Worm (Caenorhabditis elegans) whole organism, midembryonic: ENCODE results near the gene baf-1.
"Not testable (repeated sequence)": the region's sequence is repeated elsewhere in the genome, so short reads cannot be mapped to it uniquely, and the experiment has no call there.

Experiments used
- T22C8.4 ChIP-seq: fragments of 200-800 bp; sonication (Bioruptor generic); IDR thresholded peaks from 2 replicates; pipeline ENCODE4 v1.3.6; 2022; ENCODE audit warnings: missing genetic modification characterization, missing compliant biosample characterization
- cog-1 ChIP-seq: sonication (generic microtip); optimal IDR thresholded peaks from 2 replicates; lab custom pipeline; 2016; ENCODE audit warnings: missing genetic modification characterization, missing compliant biosample characterization
- flt-1 ChIP-seq: fragments of 200-800 bp; sonication (Bioruptor generic); IDR thresholded peaks from 2 replicates; pipeline ENCODE4 v1.3.6; 2022; ENCODE audit warnings: missing genetic modification characterization, missing compliant biosample characterization
- klf-2 ChIP-seq: fragments of 200-800 bp; sonication (Bioruptor generic); conservative IDR thresholded peaks from 2 replicates; pipeline ENCODE4 v1.3.6; 2022; ENCODE audit warnings: missing genetic modification reagents, missing genetic modification characterization, missing compliant biosample characterization
- med-1 ChIP-seq: sonication (generic microtip); optimal IDR thresholded peaks from 2 replicates; lab custom pipeline; 2017; ENCODE audit warnings: missing genetic modification characterization, mild to moderate bottlenecking, missing compliant biosample characterization, antibody characterized with exemption, missing genetic modification reagents; ENCODE audit not compliant: insufficient read depth
- ref-1 ChIP-seq: fragments of 200-800 bp; sonication (Bioruptor generic); conservative IDR thresholded peaks from 2 replicates; pipeline ENCODE4 v1.3.6; 2022; ENCODE audit warnings: missing genetic modification reagents, missing genetic modification characterization, missing compliant biosample characterization
- tab-1 ChIP-seq: fragments of 200-800 bp; sonication (Bioruptor generic); IDR thresholded peaks from 2 replicates; pipeline ENCODE4 v1.3.6; 2022; ENCODE audit warnings: missing genetic modification characterization, missing compliant biosample characterization
- ztf-23 ChIP-seq: fragments of 200-800 bp; sonication (Bioruptor generic); IDR thresholded peaks from 2 replicates; pipeline ENCODE4 v1.3.6; 2022; ENCODE audit warnings: missing genetic modification reagents, missing genetic modification characterization, missing compliant biosample characterization
- ztf-29 ChIP-seq: fragments of 200-800 bp; sonication (Bioruptor generic); IDR thresholded peaks from 2 replicates; pipeline ENCODE4 v1.3.6; 2022; ENCODE audit warnings: missing genetic modification reagents, missing genetic modification characterization, missing compliant biosample characterization

The baf-1 gene

ce11 chrIII:9467095-9467494 is at the start of gene baf-1:
Gene baf-1, plus strand, starts transcription at chrIII:9467464.
- TF ChIP-seq T22C8.4 (GFP tag; lab: Robert Waterston, UW) (peak; percentile 34; the same call in 1 of the 2 replicates), cog-1 (tag; lab: Kevin White, UChicago) (no peak), ztf-29 (GFP tag; lab: Robert Waterston, UW) (no peak), tab-1 (GFP tag; lab: Robert Waterston, UW) (no peak)

DNA sequence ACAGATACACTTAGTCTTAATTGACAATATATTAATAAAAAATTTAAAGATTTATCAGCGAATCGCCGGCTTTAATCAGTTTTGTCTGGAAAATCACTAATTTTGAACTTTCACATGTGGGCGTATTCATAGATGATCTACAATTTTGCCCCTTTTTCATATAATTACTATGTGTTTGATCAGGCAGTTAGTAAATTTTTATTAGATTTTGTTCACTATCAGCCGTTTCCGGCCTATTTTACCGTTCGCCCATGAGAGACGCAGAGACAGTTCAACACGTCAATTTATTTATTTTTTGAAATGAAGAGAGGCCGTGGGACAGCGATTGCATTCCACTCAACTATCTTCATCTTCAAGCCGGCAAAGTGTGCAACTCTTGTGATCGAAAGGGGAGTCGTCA is 47.0 kb upstream of the baf-1 start, which contains the start of gene T26G10.4:
Gene T26G10.4, plus strand, starts transcription at position 301 of the 400 bp plus-strand sequence.
- TF ChIP-seq T22C8.4, ref-1, tab-1 (GFP tag; lab: Robert Waterston, UW): not testable (repeated sequence)

DNA sequence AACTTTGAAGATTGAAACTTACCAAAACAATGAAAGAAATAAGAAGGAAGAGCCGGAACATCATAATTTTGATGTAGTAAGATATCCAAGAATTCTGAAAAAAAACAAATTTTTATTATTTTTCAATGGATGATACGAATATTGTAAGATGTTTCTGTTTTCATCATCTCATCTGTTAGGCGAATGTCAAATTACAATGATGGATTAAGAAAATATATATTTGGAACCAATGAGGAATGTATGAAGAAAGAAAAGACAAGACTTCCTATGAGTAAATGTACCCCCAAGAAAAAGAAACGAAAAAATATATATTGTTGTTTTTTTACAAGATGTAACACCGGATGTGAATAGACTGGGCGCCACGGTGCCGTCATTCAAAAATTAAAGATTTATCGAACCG is 41.0 kb upstream of the baf-1 start, which contains the start of gene T26G10.5:
Gene T26G10.5, minus strand, starts transcription at position 101 of the 400 bp plus-strand sequence.
- no peak for TF ChIP-seq ztf-29 (GFP tag; lab: Robert Waterston, UW)
- no peak for TF ChIP-seq klf-2
- no peak for TF ChIP-seq T22C8.4 (GFP tag; lab: Robert Waterston, UW)
- TF ChIP-seq ref-1 (GFP tag; lab: Robert Waterston, UW), result no peak
- no peak for TF ChIP-seq med-1 (GFP tag; lab: Kevin White, UChicago)
- TF ChIP-seq flt-1, result no peak
- no peak for TF ChIP-seq tab-1 (GFP tag; lab: Robert Waterston, UW)
- TF ChIP-seq cog-1 (tag; lab: Kevin White, UChicago), result no peak
- TF ChIP-seq ztf-23 (GFP tag; lab: Robert Waterston, UW), result no peak

ce11 chrIII:9433576-9434107 is 33.6 kb upstream of the baf-1 start, which contains the start of gene cpar-1:
Gene cpar-1, plus strand, starts transcription at chrIII:9434057.
- TF ChIP-seq klf-2 (no peak), ztf-23 (GFP tag; lab: Robert Waterston, UW) (no peak), T22C8.4 (GFP tag; lab: Robert Waterston, UW) (no peak), ref-1 (GFP tag; lab: Robert Waterston, UW) (no peak), tab-1 (GFP tag; lab: Robert Waterston, UW) (no peak), flt-1 (no peak), cog-1 (tag; lab: Kevin White, UChicago) (no peak), med-1 (GFP tag; lab: Kevin White, UChicago) (no peak), ztf-29 (GFP tag; lab: Robert Waterston, UW) (no peak)

- TF ChIP-seq klf-2 (no peak), tab-1 (GFP tag; lab: Robert Waterston, UW) (no peak), ztf-23 (GFP tag; lab: Robert Waterston, UW) (no peak), flt-1 (no peak), ztf-29 (GFP tag; lab: Robert Waterston, UW) (no peak), med-1 (GFP tag; lab: Kevin White, UChicago) (no peak), T22C8.4 (GFP tag; lab: Robert Waterston, UW) (no peak), cog-1 (tag; lab: Kevin White, UChicago) (no peak), ref-1 (GFP tag; lab: Robert Waterston, UW) (no peak)
Observed at ce11 chrIII:9434999-9435398, 32.3 kb upstream of the baf-1 start.

DNA sequence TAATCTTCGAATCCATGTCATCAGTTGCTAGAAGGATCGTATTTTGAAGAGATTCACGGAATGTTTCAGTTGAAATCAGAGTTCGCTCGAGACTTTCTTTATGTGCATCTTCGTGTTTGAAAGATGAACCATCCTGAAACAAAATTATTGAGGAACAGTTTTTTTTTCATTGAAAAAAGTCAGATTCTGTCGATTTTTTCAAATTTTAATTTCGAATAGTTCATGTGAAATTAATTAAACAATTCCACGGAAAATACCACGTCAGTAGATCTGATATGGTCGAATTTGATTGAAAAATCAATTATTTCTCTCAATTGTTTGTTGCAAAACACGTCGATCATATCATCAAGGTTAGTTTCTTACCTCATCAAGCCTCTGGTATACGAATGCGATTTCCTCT is 27.9 kb upstream of the baf-1 start, which contains the start of gene F54C8.1:
Gene F54C8.1, plus strand, starts transcription at position 301 of the 400 bp plus-strand sequence.
- TF ChIP-seq T22C8.4 (GFP tag; lab: Robert Waterston, UW), result no peak
- TF ChIP-seq ztf-29 (GFP tag; lab: Robert Waterston, UW), result no peak
- no peak for TF ChIP-seq flt-1
- no peak for TF ChIP-seq ztf-23 (GFP tag; lab: Robert Waterston, UW)
- TF ChIP-seq cog-1 (tag; lab: Kevin White, UChicago), result no peak
- TF ChIP-seq tab-1 (GFP tag; lab: Robert Waterston, UW), result no peak
- TF ChIP-seq ref-1 (GFP tag; lab: Robert Waterston, UW), result no peak
- TF ChIP-seq med-1 (GFP tag; lab: Kevin White, UChicago), result no peak
- no peak for TF ChIP-seq klf-2

ce11 chrIII:9441133-9441532 is 26.1 kb upstream of the baf-1 start, which contains the start of gene emb-30:
Gene emb-30, minus strand, starts transcription at chrIII:9441460.
- TF ChIP-seq flt-1 (0 out of 2 replicates have a peak, but pooled peaks have one; percentile 13), T22C8.4 (GFP tag; lab: Robert Waterston, UW) (no peak)

- TF ChIP-seq ref-1 (GFP tag; lab: Robert Waterston, UW) (no peak), klf-2 (no peak), tab-1 (GFP tag; lab: Robert Waterston, UW) (no peak), ztf-23 (GFP tag; lab: Robert Waterston, UW) (no peak), ztf-29 (GFP tag; lab: Robert Waterston, UW) (no peak), cog-1 (tag; lab: Kevin White, UChicago) (no peak), T22C8.4 (GFP tag; lab: Robert Waterston, UW) (no peak)
Observed at ce11 chrIII:9442846-9443245, 24.4 kb upstream of the baf-1 start.

DNA sequence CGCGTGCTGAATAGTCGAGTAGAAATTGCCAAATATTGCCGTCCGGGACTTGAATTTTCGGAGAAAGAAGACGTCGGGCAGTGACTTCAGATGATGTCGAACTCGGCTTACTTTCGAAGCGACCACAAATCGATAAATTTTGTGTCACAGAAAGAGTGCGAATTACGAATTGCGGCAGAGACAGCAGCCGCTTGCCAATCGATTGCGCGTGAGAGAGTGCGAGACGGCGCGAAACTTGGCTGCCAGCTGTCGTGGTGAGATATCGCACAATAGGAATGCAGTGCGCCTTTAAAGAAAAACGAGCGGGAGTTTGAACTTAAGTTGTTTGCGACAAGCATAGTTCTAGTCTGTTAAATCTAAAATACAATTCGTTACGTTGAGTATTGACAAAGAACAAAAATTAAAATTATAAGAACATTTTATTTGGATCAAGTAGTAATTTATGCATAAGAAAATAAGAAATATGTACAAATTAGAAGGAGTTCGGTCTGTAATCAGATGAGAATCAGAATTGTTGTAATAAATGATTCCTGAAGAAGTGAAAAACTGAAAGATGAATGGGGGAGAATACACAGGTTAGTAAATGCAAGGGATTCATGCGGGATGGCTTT is 23.7 kb upstream of the baf-1 start, which contains the start of gene pir-2:
Gene pir-2, minus strand, starts transcription at position 218 of the 611 bp plus-strand sequence.
- TF ChIP-seq klf-2, result no peak
- TF ChIP-seq ref-1 (GFP tag; lab: Robert Waterston, UW), result no peak
- TF ChIP-seq med-1 (GFP tag; lab: Kevin White, UChicago), result no peak
- TF ChIP-seq cog-1 (tag; lab: Kevin White, UChicago), result peak; percentile 25
- TF ChIP-seq T22C8.4 (GFP tag; lab: Robert Waterston, UW), result peak; percentile 98
- peak; percentile 13; the same call in 1 of the 2 replicates for TF ChIP-seq tab-1 (GFP tag; lab: Robert Waterston, UW)
- peak; percentile 76 for TF ChIP-seq ztf-23 (GFP tag; lab: Robert Waterston, UW)
